Worm (Caenorhabditis elegans) whole organism, early embryonic: ENCODE data around the gene F54D10.9.

Source experiments
- B0310.2 ChIP-seq: sonication (generic microtip); optimal IDR thresholded peaks from 2 replicates; lab custom pipeline; 2016; ENCODE audit warnings: mild to moderate bottlenecking, missing genetic modification characterization, missing compliant biosample characterization
- F13C5.2 ChIP-seq: sonication (generic microtip); optimal IDR thresholded peaks from 2 replicates; lab custom pipeline; 2017; ENCODE audit warnings: mild to moderate bottlenecking, missing genetic modification characterization, inconsistent platforms, missing compliant biosample characterization
- aly-1 ChIP-seq: sonication (generic microtip); optimal IDR thresholded peaks from 2 replicates; lab custom pipeline; 2016; ENCODE audit warnings: missing genetic modification characterization, missing compliant biosample characterization
- ama-1 ChIP-seq: fragments of 150-350 bp; optimal IDR thresholded peaks from 2 replicates; lab custom pipeline; 2014
- ets-7 ChIP-seq: sonication (generic microtip); optimal IDR thresholded peaks from 2 replicates; lab custom pipeline; 2016; ENCODE audit warnings: missing genotype, missing genetic modification characterization, missing compliant biosample characterization
- flt-1 ChIP-seq: fragments of 200-800 bp; sonication (Bioruptor generic); IDR thresholded peaks from 2 replicates; pipeline ENCODE4 v1.3.6; 2022; ENCODE audit warnings: missing genetic modification characterization, missing compliant biosample characterization
- hmbx-1 ChIP-seq: sonication (generic microtip); optimal IDR thresholded peaks from 2 replicates; lab custom pipeline; 2016; ENCODE audit warnings: mild to moderate bottlenecking, missing genetic modification characterization, missing compliant biosample characterization
- hmg-4 ChIP-seq: fragments of 200-800 bp; sonication (Bioruptor generic); optimal IDR thresholded peaks from 2 replicates; lab custom pipeline; 2018; ENCODE audit warnings: mild to moderate bottlenecking, missing genetic modification characterization, missing compliant biosample characterization
- hnd-1 ChIP-seq: sonication (generic microtip); optimal IDR thresholded peaks from 2 replicates; lab custom pipeline; 2016; ENCODE audit warnings: missing genetic modification characterization, missing compliant biosample characterization
- pes-1 ChIP-seq: fragments of 200-800 bp; sonication (Bioruptor generic); IDR thresholded peaks from 2 replicates; pipeline ENCODE4 v1.3.6; 2022; ENCODE audit warnings: missing genetic modification reagents, missing genetic modification characterization, missing compliant biosample characterization
- scrt-1 ChIP-seq: fragments of 200-800 bp; sonication (Bioruptor generic); IDR thresholded peaks from 2 replicates; pipeline ENCODE4 v1.3.6; 2022; ENCODE audit warnings: missing genetic modification characterization, missing compliant biosample characterization
- sea-1 ChIP-seq: fragments of 200-800 bp; sonication (Bioruptor generic); conservative IDR thresholded peaks from 2 replicates; pipeline ENCODE4 v1.3.6; 2022; ENCODE audit warnings: missing genetic modification characterization, missing compliant biosample characterization
- tbx-37 ChIP-seq: fragments of 200-800 bp; sonication (Bioruptor generic); conservative IDR thresholded peaks from 2 replicates; pipeline ENCODE4 v1.3.6; 2022; ENCODE audit warnings: missing genetic modification reagents, missing genetic modification characterization, missing compliant biosample characterization
- tra-4 ChIP-seq: sonication (generic microtip); optimal IDR thresholded peaks from 2 replicates; lab custom pipeline; 2017; ENCODE audit warnings: missing genetic modification characterization, missing compliant biosample characterization

DNA sequence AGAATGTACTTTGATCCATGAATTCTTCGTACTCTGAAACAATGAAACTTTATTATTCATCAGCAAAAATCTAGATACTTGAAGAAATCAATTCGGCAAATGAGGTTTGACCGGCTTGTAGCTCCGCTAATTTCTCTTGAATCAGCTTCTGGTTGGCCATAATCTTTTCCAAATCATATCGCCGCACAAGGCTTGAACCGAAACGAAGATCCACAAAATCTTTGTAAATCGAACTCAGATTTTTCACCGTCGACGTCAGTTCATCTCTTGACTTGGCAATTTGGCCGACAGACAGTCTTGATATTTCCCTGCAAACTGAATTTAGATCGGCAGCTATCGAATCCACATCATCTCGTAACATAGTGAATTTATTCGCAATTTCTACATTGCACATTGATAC, 26.8 kb downstream of the F54D10.9 start:
- TF ChIP-seq tra-4 (tag; lab: Kevin White, UChicago) (no peak), flt-1 (GFP tag; lab: Robert Waterston, UW) (no peak), ama-1 (lab: Kevin White, UChicago) (no peak), hmg-4 (GFP tag; lab: Kevin White, UChicago) (no peak), F13C5.2 (tag; lab: Kevin White, UChicago) (no peak), hmbx-1 (tag; lab: Kevin White, UChicago) (no peak), pes-1 (GFP tag; lab: Robert Waterston, UW) (no peak), scrt-1 (no peak), sea-1 (GFP tag; lab: Robert Waterston, UW) (no peak), tbx-37 (GFP tag; lab: Robert Waterston, UW) (no peak), hnd-1 (tag; lab: Kevin White, UChicago) (no peak), ets-7 (tag; lab: Kevin White, UChicago) (no peak), aly-1 (no peak), B0310.2 (no peak)
